Fruit fly (Drosophila melanogaster): ENCODE data around the gene CG43074.

The CG43074 gene

dm6 chr3L:3518512-3519492, 34.3 kb upstream of the CG43074 start (continued):
- no peak for TF ChIP-seq B-H1 (GFP tag; IDR thresholded peaks at IDR 0.05)
- TF ChIP-seq Scr (GFP tag; IDR thresholded peaks at IDR 0.05; ENCODE audit: partially characterized antibody): no peak
- no peak for TF ChIP-seq shn (GFP tag; optimal IDR thresholded peaks at IDR 0.05)
- TF ChIP-seq CG2199 (GFP tag; IDR thresholded peaks at IDR 0.05): no peak
- TF ChIP-seq CG10267 (tag; optimal IDR thresholded peaks at IDR 0.05): peak; percentile 8
- TF ChIP-seq ato (GFP tag; IDR thresholded peaks at IDR 0.05; ENCODE audit: partially characterized antibody): no peak
- no peak for TF ChIP-seq Camta (GFP tag; optimal IDR thresholded peaks at IDR 0.05)
- no peak for TF ChIP-seq schlank (tag; optimal IDR thresholded peaks at IDR 0.05)
- no peak for TF ChIP-seq CG4820 (GFP tag; optimal IDR thresholded peaks at IDR 0.05)
- TF ChIP-seq Myb (GFP tag; optimal IDR thresholded peaks at IDR 0.05): no peak
- TF ChIP-seq dysf (GFP tag; IDR thresholded peaks at IDR 0.05): no peak
- peak; percentile 18 for TF ChIP-seq bab2 (GFP tag; optimal IDR thresholded peaks at IDR 0.05)
- TF ChIP-seq CG17361 (GFP tag; IDR thresholded peaks at IDR 0.05): no peak
- no peak for TF ChIP-seq eve (GFP tag; optimal IDR thresholded peaks at IDR 0.05)
- no peak for TF ChIP-seq NC2β (GFP tag; optimal IDR thresholded peaks at IDR 0.05)
- TF ChIP-seq Poxn (GFP tag; IDR thresholded peaks at IDR 0.05): no peak
- peak; percentile 17 for TF ChIP-seq Ets65A (GFP tag)
- TF ChIP-seq da (GFP tag; optimal IDR thresholded peaks at IDR 0.05): no peak
- no peak for TF ChIP-seq CG5953 (GFP tag; IDR thresholded peaks at IDR 0.05)
- peak; percentile 37 for TF ChIP-seq CG15514 (GFP tag; optimal IDR thresholded peaks at IDR 0.05)
- TF ChIP-seq CG17912 (GFP tag; optimal IDR thresholded peaks at IDR 0.05): no peak
- TF ChIP-seq Adf1 (GFP tag; IDR thresholded peaks at IDR 0.05): no peak
- TF ChIP-seq Side (GFP tag; optimal IDR thresholded peaks at IDR 0.05): no peak
- no peak for TF ChIP-seq Fer2 (tag; optimal IDR thresholded peaks at IDR 0.05)
- peak; percentile 3 for TF ChIP-seq CG7987 (GFP tag; optimal IDR thresholded peaks at IDR 0.05)
- TF ChIP-seq CG15601 (tag; optimal IDR thresholded peaks at IDR 0.05): peak; percentile 52
- TF ChIP-seq ftz-f1 (GFP tag; optimal IDR thresholded peaks at IDR 0.05): no peak
- TF ChIP-seq Mrtf (GFP tag; IDR thresholded peaks at IDR 0.05): no peak
- no peak for TF ChIP-seq Atf3 (GFP tag; optimal IDR thresholded peaks at IDR 0.05)
- no peak for TF ChIP-seq ash1 (GFP tag; optimal IDR thresholded peaks at IDR 0.05)
- no peak for TF ChIP-seq Usf (GFP tag; optimal IDR thresholded peaks at IDR 0.05)
- TF ChIP-seq CG4328 (GFP tag; optimal IDR thresholded peaks at IDR 0.05): no peak
- TF ChIP-seq Sry-δ (GFP tag; optimal IDR thresholded peaks at IDR 0.05): no peak
- TF ChIP-seq dan (GFP tag; IDR thresholded peaks at IDR 0.05): no peak
- TF ChIP-seq Blimp-1 (GFP tag; optimal IDR thresholded peaks at IDR 0.05): no peak
- peak; percentile 13; the same call in 1 of the 2 replicates for TF ChIP-seq CG31441 (GFP tag; IDR thresholded peaks at IDR 0.05)
- TF ChIP-seq wdn (GFP tag; IDR thresholded peaks at IDR 0.05): no peak
- no peak for TF ChIP-seq CG12769 (tag; optimal IDR thresholded peaks at IDR 0.05)
- no peak for TF ChIP-seq tgo (GFP tag; IDR thresholded peaks at IDR 0.05)
- no peak for TF ChIP-seq CG10959 (GFP tag; IDR thresholded peaks at IDR 0.05)
- TF ChIP-seq CG17328 (GFP tag; IDR thresholded peaks at IDR 0.05): no peak
- TF ChIP-seq bcd (GFP tag; optimal IDR thresholded peaks at IDR 0.05): no peak
- no peak for TF ChIP-seq zf30C (GFP tag; optimal IDR thresholded peaks at IDR 0.05)
- no peak for TF ChIP-seq sd (tag; optimal IDR thresholded peaks at IDR 0.05)
- TF ChIP-seq pan (optimal IDR thresholded peaks at IDR 0.05): no peak
- TF ChIP-seq pan (GFP tag; optimal IDR thresholded peaks at IDR 0.05 in 1 of 2, IDR thresholded peaks at IDR 0.05 in 1 of 2): no peak
- no peak for TF ChIP-seq kni (GFP tag; optimal IDR thresholded peaks at IDR 0.05)
- TF ChIP-seq CG9727 (GFP tag; optimal IDR thresholded peaks at IDR 0.05): peak; percentile 56
- TF ChIP-seq sim (GFP tag; IDR thresholded peaks at IDR 0.05): no peak
- TF ChIP-seq Tbp (GFP tag; optimal IDR thresholded peaks at IDR 0.05): no peak
